Worm (Caenorhabditis elegans) whole organism, L1 larva: ENCODE results near the gene cdk-11.2.

Source experiments
- C16A3.4 ChIP-seq: fragments of 150-350 bp; optimal IDR thresholded peaks from 2 replicates; lab custom pipeline; 2014; ENCODE audit warnings: missing biosample characterization, missing genetic modification characterization
- C34B4.2 ChIP-seq: sonication (generic microtip); optimal IDR thresholded peaks from 2 replicates; lab custom pipeline; 2017; ENCODE audit warnings: mild to moderate bottlenecking, missing genetic modification characterization, missing compliant biosample characterization
- F16B12.6 ChIP-seq: fragments of 150-350 bp; optimal IDR thresholded peaks from 2 replicates; lab custom pipeline; 2014; ENCODE audit warnings: missing biosample characterization, missing genetic modification characterization
- Y116A8C.19 ChIP-seq: sonication (generic microtip); optimal IDR thresholded peaks from 2 replicates; lab custom pipeline; 2016; ENCODE audit warnings: missing compliant biosample characterization, missing genetic modification characterization, borderline replicate concordance
- aha-1 ChIP-seq: fragments of 150-350 bp; optimal IDR thresholded peaks from 2 replicates; lab custom pipeline; 2014; ENCODE audit warnings: missing biosample characterization, missing genetic modification characterization
- alr-1 ChIP-seq: fragments of 200-800 bp; sonication (Bioruptor generic); optimal IDR thresholded peaks from 2 replicates; lab custom pipeline; 2018; ENCODE audit warnings: borderline replicate concordance, mild to moderate bottlenecking, missing genetic modification characterization, missing compliant biosample characterization
- aly-2 ChIP-seq: fragments of 150-350 bp; optimal IDR thresholded peaks from 2 replicates; lab custom pipeline; 2014; ENCODE audit warnings: missing biosample characterization, missing genetic modification characterization
- blmp-1 ChIP-seq: fragments of 150-350 bp; optimal IDR thresholded peaks from 2 replicates; lab custom pipeline; 2014; ENCODE audit warnings: missing biosample characterization, missing genetic modification characterization
- ceh-8 ChIP-seq: fragments of 200-800 bp; sonication (Bioruptor generic); optimal IDR thresholded peaks from 2 replicates; lab custom pipeline; 2018; ENCODE audit warnings: mild to moderate bottlenecking, missing genetic modification characterization, moderate library complexity, missing compliant biosample characterization
- ceh-82 ChIP-seq, 3 experiments: fragments of 150-350 bp in 1 of 3; sonication (generic microtip) in 2 of 3; optimal IDR thresholded peaks; 2 replicates each; lab custom pipeline; 2014 to 2017; ENCODE audit warnings: missing biosample characterization in 3 of 3, missing genetic modification characterization in 3 of 3
- ceh-88 ChIP-seq: fragments of 200-800 bp; sonication (Bioruptor generic); IDR thresholded peaks from 2 replicates; pipeline ENCODE4 v1.3.6; 2022; ENCODE audit warnings: missing genetic modification characterization, missing compliant biosample characterization
- ceh-90 ChIP-seq: sonication (generic microtip); optimal IDR thresholded peaks from 2 replicates; lab custom pipeline; 2016; ENCODE audit warnings: missing genetic modification characterization, missing compliant biosample characterization
- efl-1 ChIP-seq, 4 experiments: fragments of 150-350 bp; optimal IDR thresholded peaks in 3 of 4; peaks in 1 of 4; 1 replicate in 1 of 4; 2 replicates in 3 of 4; lab custom pipeline; 2014; ENCODE audit warnings: missing biosample characterization in 2 of 4, missing genetic modification characterization in 2 of 4, missing genetic modification reagents in 2 of 4
- egl-27 ChIP-seq, 2 experiments: fragments of 150-350 bp in 1 of 2; sonication (generic microtip); optimal IDR thresholded peaks; 3 replicates each; lab custom pipeline; 2017 to 2018; ENCODE audit warnings: missing biosample characterization in 2 of 2, missing genetic modification characterization in 2 of 2, missing genetic modification reagents in 2 of 2
- elt-2 ChIP-seq: sonication (generic microtip); optimal IDR thresholded peaks from 2 replicates; lab custom pipeline; 2016; ENCODE audit warnings: missing genetic modification characterization, mild to moderate bottlenecking, inconsistent platforms, missing compliant biosample characterization, missing genetic modification reagents
- elt-3 ChIP-seq, 6 experiments: fragments of 150-350 bp in 1 of 6; sonication (generic microtip); optimal IDR thresholded peaks; 2 replicates each; lab custom pipeline; 2017 to 2018; ENCODE audit warnings: missing biosample characterization in 6 of 6, missing genetic modification characterization in 6 of 6, inconsistent platforms in 1 of 6
- ets-5 ChIP-seq: fragments of 200-800 bp; sonication (Bioruptor generic); IDR thresholded peaks from 2 replicates; pipeline ENCODE4 v1.3.6; 2022; ENCODE audit warnings: missing genetic modification characterization, missing compliant biosample characterization
- fkh-10 ChIP-seq: sonication (generic microtip); optimal IDR thresholded peaks from 2 replicates; lab custom pipeline; 2017; ENCODE audit warnings: missing biosample characterization, missing genetic modification reagents, missing genetic modification characterization
- fkh-4 ChIP-seq: sonication (generic microtip); optimal IDR thresholded peaks from 2 replicates; lab custom pipeline; 2016; ENCODE audit warnings: missing compliant biosample characterization, missing genetic modification characterization, borderline replicate concordance
- grh-1 ChIP-seq: fragments of 200-800 bp; sonication (Bioruptor generic); IDR thresholded peaks from 2 replicates; pipeline ENCODE4 v1.3.6; 2022; ENCODE audit warnings: missing genetic modification reagents, missing genetic modification characterization, missing compliant biosample characterization
- hpl-2 ChIP-seq: fragments of 150-350 bp; optimal IDR thresholded peaks from 2 replicates; lab custom pipeline; 2014; ENCODE audit warnings: missing biosample characterization, missing genetic modification reagents, missing genetic modification characterization
- irx-1 ChIP-seq: sonication (generic microtip); optimal IDR thresholded peaks from 2 replicates; lab custom pipeline; 2016; ENCODE audit warnings: missing genetic modification characterization, missing compliant biosample characterization
- isw-1 ChIP-seq: fragments of 200-800 bp; sonication (Bioruptor generic); IDR thresholded peaks from 2 replicates; pipeline ENCODE4 v1.3.6; 2022; ENCODE audit warnings: missing genetic modification characterization, missing compliant biosample characterization
- lin-14 ChIP-seq: fragments of 200-800 bp; sonication (Bioruptor generic); optimal IDR thresholded peaks from 2 replicates; lab custom pipeline; 2018; ENCODE audit warnings: mild to moderate bottlenecking, missing genetic modification characterization, moderate library complexity, missing compliant biosample characterization
- lin-15B ChIP-seq: fragments of 150-350 bp; sonication (generic microtip); optimal IDR thresholded peaks from 3 replicates; lab custom pipeline; 2014; ENCODE audit warnings: missing biosample characterization, missing genetic modification characterization
- lin-39 ChIP-seq: fragments of 150-350 bp; optimal IDR thresholded peaks from 2 replicates; lab custom pipeline; 2014; ENCODE audit warnings: missing biosample characterization, missing genetic modification reagents, missing genetic modification characterization
- lir-3 ChIP-seq: sonication (generic microtip); optimal IDR thresholded peaks from 2 replicates; lab custom pipeline; 2016; ENCODE audit warnings: mild to moderate bottlenecking, missing genetic modification characterization, moderate library complexity, missing compliant biosample characterization; ENCODE audit not compliant: poor library complexity
- lsy-2 ChIP-seq, 2 experiments: fragments of 150-350 bp; optimal IDR thresholded peaks; 2 replicates each; lab custom pipeline; 2014; ENCODE audit warnings: missing biosample characterization in 2 of 2, missing genetic modification characterization in 2 of 2
- mab-9 ChIP-seq: fragments of 200-800 bp; sonication (Bioruptor generic); IDR thresholded peaks from 2 replicates; pipeline ENCODE4 v1.3.6; 2022; ENCODE audit warnings: missing genetic modification reagents, missing genetic modification characterization, missing compliant biosample characterization
- mdl-1 ChIP-seq, 2 experiments: fragments of 150-350 bp; optimal IDR thresholded peaks; 2 replicates each; lab custom pipeline; 2014 to 2017; ENCODE audit warnings: missing biosample characterization in 2 of 2, missing genetic modification characterization in 2 of 2, inconsistent platforms in 1 of 2
- mef-2 ChIP-seq: fragments of 150-350 bp; optimal IDR thresholded peaks from 2 replicates; lab custom pipeline; 2014; ENCODE audit warnings: missing biosample characterization, missing genetic modification characterization
- mep-1 ChIP-seq: fragments of 150-350 bp; optimal IDR thresholded peaks from 2 replicates; lab custom pipeline; 2014; ENCODE audit warnings: missing biosample characterization, missing genetic modification characterization
- nhr-11 ChIP-seq: fragments of 150-350 bp; optimal IDR thresholded peaks from 2 replicates; lab custom pipeline; 2014; ENCODE audit warnings: missing biosample characterization, missing genetic modification characterization
- nhr-19 ChIP-seq: fragments of 200-800 bp; sonication (Bioruptor generic); conservative IDR thresholded peaks from 2 replicates; pipeline ENCODE4 v1.3.6; 2022; ENCODE audit warnings: missing genetic modification characterization, missing compliant biosample characterization
- nhr-71 ChIP-seq: sonication (generic microtip); optimal IDR thresholded peaks from 2 replicates; lab custom pipeline; 2016; ENCODE audit warnings: mild to moderate bottlenecking, missing genetic modification characterization, moderate library complexity, missing compliant biosample characterization
- nhr-76 ChIP-seq: sonication (generic microtip); optimal IDR thresholded peaks from 2 replicates; lab custom pipeline; 2017; ENCODE audit warnings: missing biosample characterization, missing genetic modification characterization
- nhr-77 ChIP-seq: fragments of 150-350 bp; optimal IDR thresholded peaks from 2 replicates; lab custom pipeline; 2014; ENCODE audit warnings: missing biosample characterization, missing genetic modification characterization
- nhr-84 ChIP-seq: sonication (generic microtip); optimal IDR thresholded peaks from 2 replicates; lab custom pipeline; 2017; ENCODE audit warnings: missing biosample characterization, missing genetic modification characterization
- nhr-85 ChIP-seq: sonication (generic microtip); peaks from one replicate; lab custom pipeline; 2016; ENCODE audit warnings: missing genetic modification characterization, inconsistent platforms, missing compliant biosample characterization
- pax-3 ChIP-seq: fragments of 200-800 bp; sonication (Bioruptor generic); optimal IDR thresholded peaks from 2 replicates; lab custom pipeline; 2018; ENCODE audit warnings: mild to moderate bottlenecking, missing genetic modification characterization, moderate library complexity, missing compliant biosample characterization
- snpc-4 ChIP-seq: fragments of 150-350 bp; optimal IDR thresholded peaks from 2 replicates; lab custom pipeline; 2014; ENCODE audit warnings: missing biosample characterization, missing genetic modification characterization
- snu-23 ChIP-seq: sonication (generic microtip); optimal IDR thresholded peaks from 2 replicates; lab custom pipeline; 2016; ENCODE audit warnings: missing genetic modification characterization, missing compliant biosample characterization
- sox-4 ChIP-seq: sonication (generic microtip); optimal IDR thresholded peaks from 2 replicates; lab custom pipeline; 2016; ENCODE audit warnings: missing genetic modification characterization, missing compliant biosample characterization
- sptf-1 ChIP-seq: fragments of 150-350 bp; optimal IDR thresholded peaks from 2 replicates; lab custom pipeline; 2014; ENCODE audit warnings: missing biosample characterization, missing genetic modification characterization
- tbx-2 ChIP-seq: sonication (generic microtip); optimal IDR thresholded peaks from 2 replicates; lab custom pipeline; 2016; ENCODE audit warnings: missing genetic modification characterization, missing compliant biosample characterization
- tlp-1 ChIP-seq: fragments of 150-350 bp; optimal IDR thresholded peaks from 2 replicates; lab custom pipeline; 2014; ENCODE audit warnings: missing biosample characterization, missing genetic modification characterization
- unc-130 ChIP-seq: fragments of 150-350 bp; optimal IDR thresholded peaks from 2 replicates; lab custom pipeline; 2017; ENCODE audit warnings: missing biosample characterization, missing genetic modification characterization, inconsistent platforms
- unc-30 ChIP-seq: sonication (generic microtip); optimal IDR thresholded peaks from 2 replicates; lab custom pipeline; 2017; ENCODE audit warnings: missing biosample characterization, missing genetic modification characterization
- unc-62 ChIP-seq: fragments of 150-350 bp; optimal IDR thresholded peaks from 2 replicates; lab custom pipeline; 2014; ENCODE audit warnings: missing biosample characterization, missing genetic modification reagents, missing genetic modification characterization
- unc-86 ChIP-seq: sonication (generic microtip); optimal IDR thresholded peaks from 2 replicates; lab custom pipeline; 2016; ENCODE audit warnings: missing genetic modification characterization, missing compliant biosample characterization
- unc-98 ChIP-seq: fragments of 200-800 bp; sonication (Bioruptor generic); IDR thresholded peaks from 2 replicates; pipeline ENCODE4 v1.3.6; 2022; ENCODE audit warnings: missing genetic modification characterization, missing compliant biosample characterization
- xbp-1 ChIP-seq: sonication (generic microtip); optimal IDR thresholded peaks from 2 replicates; lab custom pipeline; 2016; ENCODE audit warnings: missing genetic modification characterization, missing compliant biosample characterization
- ztf-11 ChIP-seq, 2 experiments: sonication (generic microtip); optimal IDR thresholded peaks; 2 replicates each; lab custom pipeline; 2016 to 2017; ENCODE audit warnings: missing genetic modification characterization in 2 of 2, missing biosample characterization in 1 of 2, missing compliant biosample characterization in 1 of 2

The cdk-11.2 gene

ce11 chrX:10435492-10435939 is 16.0 kb upstream of the cdk-11.2 start (continued):
- TF ChIP-seq efl-1 (optimal IDR thresholded peaks at IDR 0.05; lab: Kevin White, UChicago), result peak; percentile 28 to 52
- TF ChIP-seq efl-1 (GFP tag; optimal IDR thresholded peaks at IDR 0.05 in 1 of 2; lab: Kevin White, UChicago), result peak in 1 of 2 experiments; percentile 60
- no peak for TF ChIP-seq hpl-2 (GFP tag; lab: Kevin White, UChicago)
- no peak for TF ChIP-seq nhr-11 (tag; lab: Kevin White, UChicago)
- TF ChIP-seq lin-15B (tag; lab: Kevin White, UChicago), result no peak
- TF ChIP-seq mab-9, result peak; percentile 55
- no peak for TF ChIP-seq mef-2
- peak in 1 of 2 experiments; percentile 34 for TF ChIP-seq mdl-1 (tag; optimal IDR thresholded peaks at IDR 0.05; lab: Kevin White, UChicago)
- peak; percentile 61 for TF ChIP-seq blmp-1 (tag; lab: Kevin White, UChicago)
- no peak for TF ChIP-seq C34B4.2 (tag; lab: Kevin White, UChicago)
- peak; percentile 47 for TF ChIP-seq irx-1 (tag; lab: Kevin White, UChicago)
- TF ChIP-seq ceh-8 (GFP tag; lab: Kevin White, UChicago), result peak; percentile 17
- TF ChIP-seq mep-1, result no peak
- TF ChIP-seq unc-86 (tag; lab: Kevin White, UChicago), result peak; percentile 85
- peak; percentile 64 for TF ChIP-seq isw-1 (GFP tag; lab: Robert Waterston, UW)
- peak; percentile 73 for TF ChIP-seq tbx-2 (tag; lab: Kevin White, UChicago)
- TF ChIP-seq snu-23 (GFP tag; lab: Kevin White, UChicago), result peak; percentile 63
- no peak for TF ChIP-seq ceh-90 (tag; lab: Kevin White, UChicago)
- peak; percentile 40 for TF ChIP-seq pax-3 (tag; lab: Kevin White, UChicago)
- TF ChIP-seq nhr-71 (tag; lab: Kevin White, UChicago), result peak; percentile 82
- no peak for TF ChIP-seq grh-1 (GFP tag; lab: Robert Waterston, UW)
- TF ChIP-seq lin-14 (GFP tag; lab: Kevin White, UChicago), result peak; percentile 97
- TF ChIP-seq nhr-85, result no peak
- no peak for TF ChIP-seq sox-4 (tag; lab: Kevin White, UChicago)
- no peak for TF ChIP-seq snpc-4
- no peak for TF ChIP-seq unc-30 (tag; lab: Kevin White, UChicago)
- peak; percentile 58 for TF ChIP-seq nhr-19 (GFP tag; lab: Robert Waterston, UW)
- TF ChIP-seq lin-39 (tag; lab: Kevin White, UChicago), result no peak
- no peak for TF ChIP-seq F16B12.6 (tag; lab: Kevin White, UChicago)
- no peak for TF ChIP-seq tlp-1 (tag; lab: Kevin White, UChicago)
- no peak for TF ChIP-seq nhr-76
- TF ChIP-seq elt-2, result no peak
- TF ChIP-seq unc-62 (GFP tag; lab: Kevin White, UChicago), result no peak
- no peak for TF ChIP-seq unc-98 (GFP tag; lab: Robert Waterston, UW)
- peak; percentile 89 for TF ChIP-seq lir-3 (tag; lab: Kevin White, UChicago)
- no peak for TF ChIP-seq aha-1 (tag; lab: Kevin White, UChicago)
- TF ChIP-seq nhr-84 (tag; lab: Kevin White, UChicago), result no peak
- peak; percentile 47 for TF ChIP-seq unc-130
- TF ChIP-seq nhr-77 (tag; lab: Kevin White, UChicago), result peak; percentile 25
- no peak for TF ChIP-seq ets-5 (GFP tag; lab: Robert Waterston, UW)
- TF ChIP-seq Y116A8C.19, result no peak
- peak; percentile 53 for TF ChIP-seq xbp-1 (tag; lab: Kevin White, UChicago)
- TF ChIP-seq sptf-1 (tag; lab: Kevin White, UChicago), result no peak
- no peak for TF ChIP-seq egl-27 (tag; optimal IDR thresholded peaks at IDR 0.05; lab: Kevin White, UChicago)
- no peak for TF ChIP-seq ceh-88 (GFP tag; lab: Robert Waterston, UW)
- no peak for TF ChIP-seq aly-2 (tag; lab: Kevin White, UChicago)
- TF ChIP-seq alr-1 (tag; lab: Kevin White, UChicago), result no peak
- peak; percentile 98 for TF ChIP-seq fkh-10 (GFP tag; lab: Kevin White, UChicago)
- peak; percentile 35 to 68 (median 36) for TF ChIP-seq ceh-82 (tag; optimal IDR thresholded peaks at IDR 0.05; lab: Kevin White, UChicago)
- peak; percentile 51 for TF ChIP-seq C16A3.4 (tag; lab: Kevin White, UChicago)
- TF ChIP-seq ztf-11 (tag; optimal IDR thresholded peaks at IDR 0.05; lab: Kevin White, UChicago), result no peak
- peak; percentile 36 to 68 for TF ChIP-seq lsy-2 (tag; optimal IDR thresholded peaks at IDR 0.05; lab: Kevin White, UChicago)
- TF ChIP-seq fkh-4 (tag; lab: Kevin White, UChicago), result no peak
- TF ChIP-seq elt-3 (tag; optimal IDR thresholded peaks at IDR 0.05; lab: Kevin White, UChicago), result no peak
